Fruit fly (Drosophila melanogaster): Measurements from ENCODE around the gene CG6678.
A peak's percentile ranks its signal among the peaks of the same experiment; 100 is the strongest.

CG6678 gene

dm6 chr3R:21837069-21837977 lies 49.5 kb upstream of the CG6678 start (continued):
- TF ChIP-seq CG18599 (GFP tag; optimal IDR thresholded peaks at IDR 0.05) (peak; percentile 57), maf-S (GFP tag; optimal IDR thresholded peaks at IDR 0.05) (no peak), lola (GFP tag; optimal IDR thresholded peaks at IDR 0.05) (no peak), Doc3 (GFP tag; IDR thresholded peaks at IDR 0.05; ENCODE audit: partially characterized antibody) (no peak), Poxn (GFP tag; IDR thresholded peaks at IDR 0.05) (0 out of 2 replicates have a peak, but pooled peaks have one; percentile 5), CG13123 (GFP tag; optimal IDR thresholded peaks at IDR 0.05) (no peak), Atf-2 (GFP tag; optimal IDR thresholded peaks at IDR 0.05) (no peak), Dfd (GFP tag; optimal IDR thresholded peaks at IDR 0.05) (peak in 1 of 2 experiments; percentile 87), luna (GFP tag; optimal IDR thresholded peaks at IDR 0.05) (no peak), CG17359 (tag; optimal IDR thresholded peaks at IDR 0.05) (peak; percentile 81), CG14965 (GFP tag; optimal IDR thresholded peaks at IDR 0.05; ENCODE audit: borderline replicate concordance) (no peak), CG7963 (GFP tag; IDR thresholded peaks at IDR 0.05; ENCODE audit: partially characterized antibody) (no peak), Ptx1 (GFP tag; IDR thresholded peaks at IDR 0.05) (no peak), tx (GFP tag; optimal IDR thresholded peaks at IDR 0.05) (no peak), CG9437 (GFP tag; optimal IDR thresholded peaks at IDR 0.05) (no peak), dysf (GFP tag; IDR thresholded peaks at IDR 0.05) (peak; percentile 5; the same call in 1 of the 3 replicates), nmo (GFP tag; optimal IDR thresholded peaks at IDR 0.05) (no peak), slbo (GFP tag; IDR thresholded peaks at IDR 0.05) (no peak), ap (GFP tag; IDR thresholded peaks at IDR 0.05) (no peak), CG16779 (GFP tag; IDR thresholded peaks at IDR 0.05) (no peak), fu2 (GFP tag; optimal IDR thresholded peaks at IDR 0.05) (no peak), CG8290 (GFP tag; optimal IDR thresholded peaks at IDR 0.05) (no peak), CG8290 (tag; optimal IDR thresholded peaks at IDR 0.05) (no peak), MBD-R2 (GFP tag; IDR thresholded peaks at IDR 0.05) (no peak), kay (GFP tag; optimal IDR thresholded peaks at IDR 0.05) (no peak), Hr3 (GFP tag; optimal IDR thresholded peaks at IDR 0.05) (no peak), kni (GFP tag; optimal IDR thresholded peaks at IDR 0.05) (no peak), CG14014 (GFP tag; IDR thresholded peaks at IDR 0.05) (no peak), ssp (GFP tag; IDR thresholded peaks at IDR 0.05) (no peak), otp (GFP tag; IDR thresholded peaks at IDR 0.05) (no peak), chinmo (GFP tag; IDR thresholded peaks at IDR 0.05; ENCODE audit: partially characterized antibody) (peak; percentile 77; the same call in 3 of the 4 replicates), CG34376 (GFP tag; optimal IDR thresholded peaks at IDR 0.05) (no peak), MESR4 (GFP tag; optimal IDR thresholded peaks at IDR 0.05) (no peak), CG6683 (GFP tag; optimal IDR thresholded peaks at IDR 0.05) (no peak), GATAe (GFP tag; conservative IDR thresholded peaks at IDR 0.05) (no peak), emc (GFP tag; optimal IDR thresholded peaks at IDR 0.05) (no peak), CG11398 (GFP tag; optimal IDR thresholded peaks at IDR 0.05) (no peak), grau (tag; optimal IDR thresholded peaks at IDR 0.05) (no peak), bcd (GFP tag; optimal IDR thresholded peaks at IDR 0.05) (no peak), CG17361 (GFP tag; IDR thresholded peaks at IDR 0.05) (no peak), CG2199 (GFP tag; IDR thresholded peaks at IDR 0.05) (no peak), Tbp (GFP tag; optimal IDR thresholded peaks at IDR 0.05) (no peak), CG18011 (GFP tag; optimal IDR thresholded peaks at IDR 0.05) (no peak), CG9797 (GFP tag; optimal IDR thresholded peaks at IDR 0.05) (no peak), CG10321 (GFP tag; IDR thresholded peaks at IDR 0.05) (no peak), peb (GFP tag; IDR thresholded peaks at IDR 0.05) (no peak), oc (tag; optimal IDR thresholded peaks at IDR 0.05) (no peak), gcm (GFP tag; optimal IDR thresholded peaks at IDR 0.05) (no peak), gsb-n (tag; optimal IDR thresholded peaks at IDR 0.05) (no peak), Chrac-16 (GFP tag; optimal IDR thresholded peaks at IDR 0.05) (no peak)
